Worm (Caenorhabditis elegans): ENCODE results near the gene Y38F1A.1.

The Y38F1A.1 gene

ce11 chrII:12953297-12953696 is 1.3 kb downstream of the Y38F1A.1 start:
- TF ChIP-seq hlh-1 (tag; optimal IDR thresholded peaks at IDR 0.05) (peak; percentile 1), elt-3 (tag; optimal IDR thresholded peaks at IDR 0.05) (no peak), nhr-2 (tag; optimal IDR thresholded peaks at IDR 0.05) (no peak), lsy-2 (tag; optimal IDR thresholded peaks at IDR 0.05) (peak; percentile 24), ham-2 (GFP tag; optimal IDR thresholded peaks at IDR 0.05) (peak; percentile 77), unc-62 (GFP tag; optimal IDR thresholded peaks at IDR 0.05) (peak; percentile 34), unc-120 (tag; optimal IDR thresholded peaks at IDR 0.05; ENCODE audit: poor library complexity, severe bottlenecking) (peak; percentile 54), pha-4 (tag; optimal IDR thresholded peaks at IDR 0.05) (peak; percentile 61), zip-8 (tag; optimal IDR thresholded peaks at IDR 0.05) (no peak), ces-1 (GFP tag; optimal IDR thresholded peaks at IDR 0.05) (peak; percentile 52), elt-1 (tag; optimal IDR thresholded peaks at IDR 0.05; ENCODE audit: borderline replicate concordance, insufficient read depth) (peak; percentile 24), bed-3 (GFP tag; optimal IDR thresholded peaks at IDR 0.05) (no peak)

DNA sequence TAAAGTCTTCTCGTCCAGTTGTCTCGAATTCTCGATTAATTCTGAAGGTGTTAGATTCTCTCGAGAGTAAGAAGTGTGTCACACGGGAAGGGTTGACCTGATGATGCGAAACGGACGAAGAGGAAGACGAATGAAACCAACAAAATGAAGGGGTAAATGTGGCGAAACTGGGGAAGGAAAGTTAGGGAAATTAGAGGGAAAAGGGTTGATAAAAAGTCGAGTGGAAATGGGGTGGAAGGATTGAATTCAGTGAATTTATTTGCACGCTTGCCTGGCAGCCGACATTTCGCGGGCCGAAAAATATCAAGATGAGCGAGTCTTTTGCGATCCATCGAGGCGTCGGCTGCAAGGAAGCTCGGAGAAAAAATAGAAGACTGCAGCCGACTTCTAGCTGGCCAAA is 6.4 kb downstream of the Y38F1A.1 start, which contains the start of gene F58G1.7:
Gene F58G1.7, minus strand, starts transcription at position 101 of the 400 bp plus-strand sequence.
- TF ChIP-seq zip-8 (tag; optimal IDR thresholded peaks at IDR 0.05) (no peak), mls-2 (tag; optimal IDR thresholded peaks at IDR 0.05) (no peak), hlh-1 (tag; optimal IDR thresholded peaks at IDR 0.05) (no peak), lin-32 (GFP tag; optimal IDR thresholded peaks at IDR 0.05) (no peak), mab-5 (tag; optimal IDR thresholded peaks at IDR 0.05) (no peak), blmp-1 (tag; optimal IDR thresholded peaks at IDR 0.05) (no peak), lin-13 (tag; optimal IDR thresholded peaks at IDR 0.05) (no peak), ceh-83 (GFP tag; optimal IDR thresholded peaks at IDR 0.05) (no peak), bed-3 (GFP tag; optimal IDR thresholded peaks at IDR 0.05) (no peak), M03D4.4 (tag; optimal IDR thresholded peaks at IDR 0.05) (no peak), sptf-1 (tag; optimal IDR thresholded peaks at IDR 0.05) (no peak), drap-1 (GFP tag; optimal IDR thresholded peaks at IDR 0.05) (no peak), cnd-1 (tag; optimal IDR thresholded peaks at IDR 0.05) (no peak), nhr-2 (tag; optimal IDR thresholded peaks at IDR 0.05) (no peak), ceh-39 (tag; optimal IDR thresholded peaks at IDR 0.05) (no peak), elt-1 (tag; optimal IDR thresholded peaks at IDR 0.05; ENCODE audit: borderline replicate concordance, insufficient read depth) (no peak), ces-1 (GFP tag; optimal IDR thresholded peaks at IDR 0.05) (no peak), sem-2 (GFP tag; optimal IDR thresholded peaks at IDR 0.05) (no peak), unc-62 (GFP tag; optimal IDR thresholded peaks at IDR 0.05) (no peak)

ce11 chrII:12944587-12945126 is 9.9 kb downstream of the Y38F1A.1 start:
- TF ChIP-seq lin-32 (GFP tag; optimal IDR thresholded peaks at IDR 0.05) (peak; percentile 30), elt-1 (tag; optimal IDR thresholded peaks at IDR 0.05; ENCODE audit: borderline replicate concordance, insufficient read depth) (no peak), sptf-1 (tag; optimal IDR thresholded peaks at IDR 0.05) (peak; percentile 77), ces-1 (GFP tag; optimal IDR thresholded peaks at IDR 0.05) (peak; percentile 21), pha-4 (tag; optimal IDR thresholded peaks at IDR 0.05) (peak; percentile 76), ceh-39 (tag; optimal IDR thresholded peaks at IDR 0.05) (peak; percentile 53), lin-13 (tag; optimal IDR thresholded peaks at IDR 0.05) (peak; percentile 89), zip-8 (tag; optimal IDR thresholded peaks at IDR 0.05) (no peak), nhr-2 (tag; optimal IDR thresholded peaks at IDR 0.05) (no peak), tbx-8 (GFP tag; optimal IDR thresholded peaks at IDR 0.05) (peak; percentile 53), unc-62 (GFP tag; optimal IDR thresholded peaks at IDR 0.05) (no peak), ceh-43 (GFP tag; optimal IDR thresholded peaks at IDR 0.05) (peak; percentile 34), nhr-76 (tag; optimal IDR thresholded peaks at IDR 0.05) (no peak), nhr-237 (tag; optimal IDR thresholded peaks at IDR 0.05) (peak; percentile 1), mab-5 (tag; optimal IDR thresholded peaks at IDR 0.05) (no peak), ztf-11 (tag; optimal IDR thresholded peaks at IDR 0.05) (peak; percentile 29), drap-1 (GFP tag; optimal IDR thresholded peaks at IDR 0.05) (peak; percentile 79), unc-120 (tag; optimal IDR thresholded peaks at IDR 0.05; ENCODE audit: poor library complexity, severe bottlenecking) (peak; percentile 52), bed-3 (GFP tag; optimal IDR thresholded peaks at IDR 0.05) (peak; percentile 61), mep-1 (tag; optimal IDR thresholded peaks at IDR 0.05) (peak; percentile 57), M03D4.4 (tag; optimal IDR thresholded peaks at IDR 0.05) (peak; percentile 77), sem-2 (GFP tag; optimal IDR thresholded peaks at IDR 0.05) (peak; percentile 69), unc-39 (tag; optimal IDR thresholded peaks at IDR 0.05) (no peak), elt-3 (tag; optimal IDR thresholded peaks at IDR 0.05) (peak; percentile 82), lsy-2 (tag; optimal IDR thresholded peaks at IDR 0.05) (peak; percentile 48), cnd-1 (tag; optimal IDR thresholded peaks at IDR 0.05) (peak; percentile 85), mls-2 (tag; optimal IDR thresholded peaks at IDR 0.05) (peak; percentile 76), flh-1 (GFP tag; optimal IDR thresholded peaks at IDR 0.05) (no peak), snpc-4 (tag; optimal IDR thresholded peaks at IDR 0.05) (no peak), hlh-1 (tag; optimal IDR thresholded peaks at IDR 0.05) (no peak), nhr-12 (tag; optimal IDR thresholded peaks at IDR 0.05) (no peak), ceh-83 (GFP tag; optimal IDR thresholded peaks at IDR 0.05) (peak; percentile 71), ham-2 (GFP tag; optimal IDR thresholded peaks at IDR 0.05) (peak; percentile 69)
